Fruit fly (Drosophila melanogaster): ENCODE results near the gene Ddr.

Ddr gene

DNA sequence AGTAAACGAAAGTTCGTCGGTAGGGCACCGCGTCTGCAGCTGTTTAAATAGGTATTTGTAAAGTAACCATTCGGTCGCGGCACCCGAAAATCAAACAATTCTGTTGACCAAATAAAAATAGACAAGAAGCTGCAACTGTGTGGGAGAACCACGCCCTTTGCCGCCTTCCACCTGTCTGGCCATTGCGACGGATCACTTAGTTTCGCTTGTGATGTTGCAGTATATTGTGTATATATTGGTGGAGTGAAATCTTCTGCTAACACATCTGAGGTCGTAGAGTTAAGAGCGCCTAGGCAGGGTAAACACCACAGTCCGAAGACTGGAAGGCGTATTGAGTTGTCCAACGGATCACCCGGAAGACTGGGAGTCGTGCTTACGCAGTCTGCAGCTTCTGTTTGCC lies 30.5 kb downstream of the Ddr start (continued):
- no peak for TF ChIP-seq zen2 (GFP tag; IDR thresholded peaks at IDR 0.05; ENCODE audit: partially characterized antibody)
- no peak for TF ChIP-seq CG14667 (GFP tag; IDR thresholded peaks at IDR 0.05)
- no peak for TF ChIP-seq Hr51 (GFP tag; optimal IDR thresholded peaks at IDR 0.05)
- TF ChIP-seq H15 (GFP tag; IDR thresholded peaks at IDR 0.05), result no peak
- TF ChIP-seq chn (GFP tag; optimal IDR thresholded peaks at IDR 0.05), result no peak
- no peak for TF ChIP-seq CG1647 (GFP tag; optimal IDR thresholded peaks at IDR 0.05)
- peak; percentile 42 for TF ChIP-seq CG13424 (tag; optimal IDR thresholded peaks at IDR 0.05)
- TF ChIP-seq sd (tag; optimal IDR thresholded peaks at IDR 0.05), result no peak
- TF ChIP-seq CG12299 (tag; optimal IDR thresholded peaks at IDR 0.05), result peak; percentile 3
- TF ChIP-seq CG3163 (GFP tag; optimal IDR thresholded peaks at IDR 0.05), result no peak
- peak; percentile 11 for TF ChIP-seq CG13296 (GFP tag; optimal IDR thresholded peaks at IDR 0.05)
- no peak for TF ChIP-seq Bgb (GFP tag; IDR thresholded peaks at IDR 0.05; ENCODE audit: partially characterized antibody)
- TF ChIP-seq nmo (GFP tag; optimal IDR thresholded peaks at IDR 0.05), result no peak
- peak; percentile 52 for TF ChIP-seq lab (GFP tag; optimal IDR thresholded peaks at IDR 0.05)
- TF ChIP-seq ranshi (GFP tag; IDR thresholded peaks at IDR 0.05), result no peak
- no peak for TF ChIP-seq CG6272 (GFP tag; IDR thresholded peaks at IDR 0.05)
- TF ChIP-seq Antp (GFP tag; optimal IDR thresholded peaks at IDR 0.05), result no peak
- TF ChIP-seq gcm (GFP tag; optimal IDR thresholded peaks at IDR 0.05), result no peak
- no peak for TF ChIP-seq lbe (GFP tag; optimal IDR thresholded peaks at IDR 0.05)
- TF ChIP-seq mam (GFP tag; optimal IDR thresholded peaks at IDR 0.05), result no peak
- peak; percentile 28; the same call in 1 of the 2 replicates for TF ChIP-seq Rfx (GFP tag; IDR thresholded peaks at IDR 0.05)
- TF ChIP-seq CG8944 (GFP tag; optimal IDR thresholded peaks at IDR 0.05), result no peak
- TF ChIP-seq CG9215 (GFP tag; IDR thresholded peaks at IDR 0.05), result no peak
- TF ChIP-seq Dll (GFP tag; IDR thresholded peaks at IDR 0.05; ENCODE audit: partially characterized antibody), result no peak
- TF ChIP-seq CG16863 (GFP tag; optimal IDR thresholded peaks at IDR 0.05), result no peak
- peak; percentile 16 for TF ChIP-seq CG18764 (GFP tag; optimal IDR thresholded peaks at IDR 0.05)
- no peak for TF ChIP-seq CG7745 (tag; optimal IDR thresholded peaks at IDR 0.05)
- no peak for TF ChIP-seq rib (GFP tag; IDR thresholded peaks at IDR 0.05)
- TF ChIP-seq TFAM (GFP tag; optimal IDR thresholded peaks at IDR 0.05), result no peak
- TF ChIP-seq row (GFP tag; IDR thresholded peaks at IDR 0.05), result no peak
- no peak for TF ChIP-seq sisA (GFP tag; IDR thresholded peaks at IDR 0.05)
- TF ChIP-seq CG4820 (GFP tag; optimal IDR thresholded peaks at IDR 0.05), result no peak
- TF ChIP-seq pita (GFP tag; optimal IDR thresholded peaks at IDR 0.05), result no peak
- TF ChIP-seq jing (GFP tag; optimal IDR thresholded peaks at IDR 0.05), result no peak
- peak; percentile 46 for TF ChIP-seq CG4328 (GFP tag; optimal IDR thresholded peaks at IDR 0.05)
- no peak for TF ChIP-seq CG14860 (GFP tag; IDR thresholded peaks at IDR 0.05; ENCODE audit: partially characterized antibody)
- TF ChIP-seq al (GFP tag; IDR thresholded peaks at IDR 0.05), result no peak
- TF ChIP-seq CG2712 (tag; optimal IDR thresholded peaks at IDR 0.05), result peak; percentile 51
- TF ChIP-seq MESR4 (GFP tag; optimal IDR thresholded peaks at IDR 0.05), result no peak
- TF ChIP-seq CG17385 (GFP tag; optimal IDR thresholded peaks at IDR 0.05), result peak; percentile 1
- no peak for TF ChIP-seq CG34422 (GFP tag; IDR thresholded peaks at IDR 0.05)
- TF ChIP-seq CG3995 (GFP tag; optimal IDR thresholded peaks at IDR 0.05), result no peak
- TF ChIP-seq en (GFP tag; optimal IDR thresholded peaks at IDR 0.05), result no peak
- TF ChIP-seq ftz-f1 (GFP tag; optimal IDR thresholded peaks at IDR 0.05), result no peak
- no peak for TF ChIP-seq ems (GFP tag; optimal IDR thresholded peaks at IDR 0.05)
- TF ChIP-seq D (optimal IDR thresholded peaks at IDR 0.05), result no peak
- TF ChIP-seq D (GFP tag; optimal IDR thresholded peaks at IDR 0.05), result peak; percentile 43
- TF ChIP-seq CG7928 (GFP tag; optimal IDR thresholded peaks at IDR 0.05), result no peak
- TF ChIP-seq NC2α (GFP tag; optimal IDR thresholded peaks at IDR 0.05), result no peak
- no peak for TF ChIP-seq cas (GFP tag; IDR thresholded peaks at IDR 0.05)
- TF ChIP-seq CG14050 (GFP tag; IDR thresholded peaks at IDR 0.05), result no peak
- TF ChIP-seq zfh2 (GFP tag; optimal IDR thresholded peaks at IDR 0.05), result no peak

Measured in whole organism, embryonic.